Fruit fly (Drosophila melanogaster) whole organism, embryonic: ENCODE data around the gene soti.

Experiments used
- ATbp ChIP-seq: fragments of 200-800 bp; sonication (Bioruptor generic); optimal IDR thresholded peaks from 2 replicates; lab custom pipeline; 2017; ENCODE audit warnings: missing biosample characterization, mild to moderate bottlenecking, missing genetic modification characterization, missing genetic modification reagents
- Bdp1 ChIP-seq: fragments of 200-800 bp; sonication (Bioruptor generic); optimal IDR thresholded peaks from 3 replicates; lab custom pipeline; 2016; ENCODE audit warnings: missing biosample characterization, missing genetic modification characterization
- CG10431 ChIP-seq: fragments of 200-800 bp; sonication (Bioruptor generic); optimal IDR thresholded peaks from 3 replicates; lab custom pipeline; 2018; ENCODE audit warnings: missing biosample characterization, mild to moderate bottlenecking, missing genetic modification characterization
- CG10979 ChIP-seq: fragments of 200-800 bp; sonication (Bioruptor generic); optimal IDR thresholded peaks from 2 replicates; lab custom pipeline; 2018; ENCODE audit warnings: missing biosample characterization, mild to moderate bottlenecking, missing genetic modification characterization, moderate library complexity
- CG11247 ChIP-seq: fragments of 200-800 bp; sonication (Bioruptor generic); IDR thresholded peaks from 2 replicates; pipeline ENCODE4 v1.3.6; 2022; ENCODE audit warnings: missing biosample characterization, missing genetic modification characterization
- CG12236 ChIP-seq: fragments of 200-800 bp; sonication (Bioruptor generic); optimal IDR thresholded peaks from 2 replicates; lab custom pipeline; 2016; ENCODE audit warnings: missing biosample characterization, missing genetic modification characterization
- CG13296 ChIP-seq: fragments of 200-800 bp; sonication (Bioruptor generic); optimal IDR thresholded peaks from 3 replicates; lab custom pipeline; 2018; ENCODE audit warnings: missing biosample characterization, mild to moderate bottlenecking, missing genetic modification characterization
- CG13424 ChIP-seq: fragments of 200-800 bp; sonication (Bioruptor generic); optimal IDR thresholded peaks from 2 replicates; lab custom pipeline; 2019; ENCODE audit warnings: missing biosample characterization, mild to moderate bottlenecking, missing genetic modification characterization, moderate library complexity
- CG14710 ChIP-seq: fragments of 200-800 bp; sonication (Bioruptor generic); optimal IDR thresholded peaks from 3 replicates; lab custom pipeline; 2019; ENCODE audit warnings: missing biosample characterization, mild to moderate bottlenecking, missing genetic modification characterization, moderate library complexity
- CG15073 ChIP-seq: fragments of 200-800 bp; sonication (Bioruptor generic); optimal IDR thresholded peaks from 2 replicates; lab custom pipeline; 2016; ENCODE audit warnings: missing biosample characterization, missing genetic modification characterization
- CG18476 ChIP-seq: fragments of 200-800 bp; sonication (Bioruptor generic); optimal IDR thresholded peaks from 2 replicates; lab custom pipeline; 2016; ENCODE audit warnings: missing biosample characterization, mild to moderate bottlenecking, missing genetic modification characterization
- CG2120 ChIP-seq: fragments of 200-800 bp; sonication (Bioruptor generic); optimal IDR thresholded peaks from 3 replicates; lab custom pipeline; 2016; ENCODE audit warnings: missing biosample characterization, missing genetic modification characterization
- CG30431 ChIP-seq: fragments of 200-800 bp; sonication (Bioruptor generic); optimal IDR thresholded peaks from 2 replicates; lab custom pipeline; 2017; ENCODE audit warnings: missing biosample characterization, missing genetic modification characterization
- CG32772 ChIP-seq: fragments of 200-800 bp; sonication (Bioruptor generic); IDR thresholded peaks from 2 replicates; pipeline ENCODE4 v1.3.6; 2022; ENCODE audit warnings: missing biosample characterization, missing genetic modification characterization
- CG34376 ChIP-seq: fragments of 200-800 bp; sonication (Bioruptor generic); optimal IDR thresholded peaks from 2 replicates; lab custom pipeline; 2018; ENCODE audit warnings: missing biosample characterization, mild to moderate bottlenecking, missing genetic modification characterization
- CG5180 ChIP-seq: fragments of 200-800 bp; sonication (Bioruptor generic); optimal IDR thresholded peaks from 3 replicates; lab custom pipeline; 2017; ENCODE audit warnings: missing biosample characterization, missing genetic modification characterization, mild to moderate bottlenecking, moderate library complexity, missing genetic modification reagents
- CG5245 ChIP-seq: fragments of 200-800 bp; sonication (Bioruptor generic); optimal IDR thresholded peaks from 3 replicates; lab custom pipeline; 2016; ENCODE audit warnings: missing biosample characterization, missing genetic modification characterization
- CG6254 ChIP-seq: fragments of 200-800 bp; sonication (Bioruptor generic); optimal IDR thresholded peaks from 3 replicates; lab custom pipeline; 2017; ENCODE audit warnings: mild to moderate bottlenecking, missing biosample characterization, missing genetic modification reagents, missing genetic modification characterization
- CG6272 ChIP-seq: fragments of 200-800 bp; sonication (Bioruptor generic); IDR thresholded peaks from 2 replicates; pipeline ENCODE4 v1.3.6; 2022; ENCODE audit warnings: missing biosample characterization, missing genetic modification characterization
- CG6854 ChIP-seq: fragments of 200-800 bp; sonication (Bioruptor generic); optimal IDR thresholded peaks from 3 replicates; lab custom pipeline; 2017; ENCODE audit warnings: missing biosample characterization, mild to moderate bottlenecking, missing genetic modification characterization
- CG7357 ChIP-seq: fragments of 200-800 bp; sonication (Bioruptor generic); IDR thresholded peaks from 3 replicates; pipeline ENCODE4 v1.3.6; 2022; ENCODE audit warnings: missing biosample characterization, missing genetic modification characterization
- CG7987 ChIP-seq: fragments of 200-800 bp; sonication (Bioruptor generic); optimal IDR thresholded peaks from 2 replicates; lab custom pipeline; 2018; ENCODE audit warnings: missing biosample characterization, mild to moderate bottlenecking, missing genetic modification characterization, moderate library complexity
- Camta ChIP-seq: fragments of 200-800 bp; sonication (Bioruptor generic); optimal IDR thresholded peaks from 2 replicates; lab custom pipeline; 2016; ENCODE audit warnings: missing biosample characterization, missing genetic modification characterization
- D19A ChIP-seq: fragments of 200-800 bp; optimal IDR thresholded peaks from 3 replicates; lab custom pipeline; 2019; ENCODE audit warnings: missing biosample characterization, mild to moderate bottlenecking, missing genetic modification characterization, moderate library complexity
- Dfd ChIP-seq, 2 experiments: fragments of >200 bp; optimal IDR thresholded peaks; 2 replicates each; lab custom pipeline; 2017; ENCODE audit warnings: missing biosample characterization in 2 of 2, missing genetic modification characterization in 2 of 2
- Ets65A ChIP-seq: fragments of 200-800 bp; sonication (Bioruptor generic); peaks from one replicate; lab custom pipeline; 2016; ENCODE audit warnings: missing biosample characterization, missing genetic modification characterization
- GATAe ChIP-seq: fragments of 200-800 bp; sonication (Bioruptor generic); conservative IDR thresholded peaks from 2 replicates; pipeline ENCODE4 v1.3.6; 2022; ENCODE audit warnings: missing biosample characterization, missing genetic modification characterization
- Hr3 ChIP-seq: fragments of 200-800 bp; sonication (Bioruptor generic); optimal IDR thresholded peaks from 3 replicates; lab custom pipeline; 2016; ENCODE audit warnings: missing biosample characterization, missing genetic modification characterization
- Lim3 ChIP-seq: fragments of 200-800 bp; sonication (Bioruptor generic); IDR thresholded peaks from 2 replicates; pipeline ENCODE4 v1.3.6; 2022; ENCODE audit warnings: missing biosample characterization, missing genetic modification characterization
- Poxn ChIP-seq: fragments of 200-800 bp; sonication (Bioruptor generic); IDR thresholded peaks from 2 replicates; pipeline ENCODE4 v1.3.6; 2022; ENCODE audit warnings: missing biosample characterization, missing genetic modification characterization
- Sin3A ChIP-seq: fragments of >200 bp; optimal IDR thresholded peaks from 2 replicates; lab custom pipeline; 2018
- Sry-β ChIP-seq: fragments of 200-800 bp; sonication (Bioruptor generic); optimal IDR thresholded peaks from 2 replicates; lab custom pipeline; 2018; ENCODE audit warnings: missing biosample characterization, mild to moderate bottlenecking, missing genetic modification characterization, moderate library complexity
- Usf ChIP-seq: fragments of 200-800 bp; sonication (Bioruptor generic); optimal IDR thresholded peaks from 2 replicates; lab custom pipeline; 2017; ENCODE audit warnings: missing genotype, missing biosample characterization, missing genetic modification characterization
- bcd ChIP-seq: fragments of 200-800 bp; sonication (Bioruptor generic); optimal IDR thresholded peaks from 2 replicates; lab custom pipeline; 2017; ENCODE audit warnings: missing biosample characterization, mild to moderate bottlenecking, missing genetic modification characterization
- bsh ChIP-seq, 2 experiments: fragments of 200-800 bp; sonication (Bioruptor generic); optimal IDR thresholded peaks; 2 replicates each; lab custom pipeline; 2017 to 2018; ENCODE audit warnings: mild to moderate bottlenecking in 2 of 2, missing biosample characterization in 2 of 2, missing genetic modification characterization in 2 of 2, moderate library complexity in 1 of 2
- chn ChIP-seq: fragments of 200-800 bp; sonication (Bioruptor generic); optimal IDR thresholded peaks from 2 replicates; lab custom pipeline; 2016; ENCODE audit warnings: missing biosample characterization, missing genetic modification characterization
- dm ChIP-seq: fragments of 200-800 bp; sonication (Bioruptor generic); optimal IDR thresholded peaks from 3 replicates; lab custom pipeline; 2016; ENCODE audit warnings: missing biosample characterization, missing genetic modification characterization
- dmrt11E ChIP-seq: fragments of 200-800 bp; sonication (Bioruptor generic); optimal IDR thresholded peaks from 3 replicates; lab custom pipeline; 2018; ENCODE audit warnings: missing biosample characterization, mild to moderate bottlenecking, missing genetic modification characterization, moderate library complexity
- gcm ChIP-seq: fragments of 200-800 bp; sonication (Bioruptor generic); optimal IDR thresholded peaks from 2 replicates; lab custom pipeline; 2019; ENCODE audit warnings: missing biosample characterization, mild to moderate bottlenecking, missing genetic modification characterization, moderate library complexity
- gsb ChIP-seq: fragments of 200-800 bp; sonication (Bioruptor generic); IDR thresholded peaks from 2 replicates; pipeline ENCODE4 v1.3.6; 2022; ENCODE audit warnings: missing biosample characterization, missing genetic modification characterization
- hbn ChIP-seq: fragments of 200-800 bp; sonication (Bioruptor generic); IDR thresholded peaks from 2 replicates; pipeline ENCODE4 v1.3.6; 2022; ENCODE audit warnings: missing biosample characterization, missing genetic modification characterization; ENCODE audit not compliant: partially characterized antibody
- jing ChIP-seq: fragments of 200-800 bp; sonication (Bioruptor generic); optimal IDR thresholded peaks from 2 replicates; lab custom pipeline; 2018; ENCODE audit warnings: missing biosample characterization, mild to moderate bottlenecking, missing genetic modification characterization
- onecut ChIP-seq: fragments of 200-800 bp; sonication (Bioruptor generic); IDR thresholded peaks from 2 replicates; pipeline ENCODE4 v1.3.6; 2022; ENCODE audit warnings: missing biosample characterization, missing genetic modification characterization
- pho ChIP-seq: fragments of 200-800 bp; sonication (Bioruptor generic); optimal IDR thresholded peaks from 2 replicates; lab custom pipeline; 2016; ENCODE audit warnings: missing biosample characterization, missing genetic modification characterization
- pzg ChIP-seq: fragments of 200-800 bp; sonication (Bioruptor generic); optimal IDR thresholded peaks from 3 replicates; lab custom pipeline; 2018; ENCODE audit warnings: missing biosample characterization, mild to moderate bottlenecking, missing genetic modification characterization, moderate library complexity
- salm ChIP-seq: fragments of 200-800 bp; sonication (Bioruptor generic); optimal IDR thresholded peaks from 2 replicates; lab custom pipeline; 2018; ENCODE audit warnings: missing biosample characterization, mild to moderate bottlenecking, missing genetic modification characterization
- sens-2 ChIP-seq: fragments of 200-800 bp; sonication (Bioruptor generic); IDR thresholded peaks from 2 replicates; pipeline ENCODE4 v1.3.6; 2022; ENCODE audit warnings: missing biosample characterization, missing genetic modification characterization
- slp2 ChIP-seq: fragments of 200-800 bp; sonication (Bioruptor generic); optimal IDR thresholded peaks from 2 replicates; lab custom pipeline; 2016; ENCODE audit warnings: missing biosample characterization, missing genetic modification characterization
- sr ChIP-seq: fragments of 200-800 bp; sonication (Bioruptor generic); IDR thresholded peaks from 3 replicates; pipeline ENCODE4 v1.3.6; 2022; ENCODE audit warnings: missing biosample characterization, missing genetic modification characterization
- ttk ChIP-seq: fragments of 200-800 bp; sonication (Bioruptor generic); IDR thresholded peaks from 2 replicates; pipeline ENCODE4 v2.1.2; 2022; ENCODE audit warnings: missing biosample characterization, missing genetic modification characterization
- zfh1 ChIP-seq: fragments of 200-800 bp; sonication (Bioruptor generic); IDR thresholded peaks from 3 replicates; pipeline ENCODE4 v1.3.6; 2022; ENCODE audit warnings: missing biosample characterization, missing genetic modification characterization

The soti gene

dm6 chr3R:14386088-14386822 is 4.8 kb upstream of the soti start (continued):
- no peak for TF ChIP-seq sens-2 (GFP tag; lab: Robert Waterston, UW)
- TF ChIP-seq CG13296 (GFP tag; lab: Kevin White, UChicago): no peak
- TF ChIP-seq Lim3 (GFP tag; lab: Robert Waterston, UW): no peak
- TF ChIP-seq ATbp: peak; percentile 48
- no peak for TF ChIP-seq CG12236
- TF ChIP-seq zfh1: no peak
- TF ChIP-seq salm (tag; lab: Kevin White, UChicago): no peak
- peak; percentile 32 for TF ChIP-seq CG6254 (GFP tag; lab: Kevin White, UChicago)
- no peak for TF ChIP-seq hbn (GFP tag; lab: Robert Waterston, UW)
- TF ChIP-seq GATAe: no peak
- no peak for TF ChIP-seq dm (GFP tag; lab: Kevin White, UChicago)
- peak; percentile 25 for TF ChIP-seq D19A (tag; lab: Kevin White, UChicago)
- no peak for TF ChIP-seq CG32772 (GFP tag; lab: Robert Waterston, UW)
- TF ChIP-seq chn (GFP tag; lab: Kevin White, UChicago): no peak
- no peak for TF ChIP-seq Sry-β (GFP tag; lab: Kevin White, UChicago)
- no peak for TF ChIP-seq CG34376 (GFP tag; lab: Kevin White, UChicago)
- peak; percentile 77 for TF ChIP-seq dmrt11E (tag; lab: Kevin White, UChicago)
- no peak for TF ChIP-seq Camta (GFP tag; lab: Kevin White, UChicago)
- peak; percentile 76 for TF ChIP-seq CG10979 (tag; lab: Kevin White, UChicago)
- no peak for TF ChIP-seq CG6272 (GFP tag; lab: Robert Waterston, UW)
- no peak for TF ChIP-seq jing (GFP tag; lab: Kevin White, UChicago)
- no peak for TF ChIP-seq pzg (GFP tag; lab: Kevin White, UChicago)
- no peak for TF ChIP-seq Usf (GFP tag; lab: Kevin White, UChicago)
- TF ChIP-seq Bdp1 (GFP tag; lab: Kevin White, UChicago): no peak
- no peak for TF ChIP-seq CG6854 (GFP tag; lab: Kevin White, UChicago)
- no peak for TF ChIP-seq onecut
- no peak for TF ChIP-seq CG11247 (GFP tag; lab: Robert Waterston, UW)
- peak in 1 of 2 experiments; percentile 76 for TF ChIP-seq bsh (GFP tag; optimal IDR thresholded peaks at IDR 0.05; lab: Kevin White, UChicago)
- TF ChIP-seq Sin3A (lab: Kevin White, UChicago): no peak
- no peak for TF ChIP-seq CG5245 (GFP tag; lab: Kevin White, UChicago)
- TF ChIP-seq Poxn: no peak
- TF ChIP-seq Ets65A: peak; percentile 48
- TF ChIP-seq CG15073: no peak
- TF ChIP-seq gcm (GFP tag; lab: Kevin White, UChicago): peak; percentile 48
- TF ChIP-seq CG5180 (GFP tag; lab: Kevin White, UChicago): no peak
- no peak for TF ChIP-seq Dfd (GFP tag; optimal IDR thresholded peaks at IDR 0.05; lab: Kevin White, UChicago)
- TF ChIP-seq CG14710: peak; percentile 59
- TF ChIP-seq CG10431 (GFP tag; lab: Kevin White, UChicago): no peak
- no peak for TF ChIP-seq CG7987 (GFP tag; lab: Kevin White, UChicago)
- TF ChIP-seq bcd (GFP tag; lab: Kevin White, UChicago): no peak
- TF ChIP-seq CG13424 (tag; lab: Kevin White, UChicago): peak; percentile 26
- TF ChIP-seq pho (GFP tag; lab: Kevin White, UChicago): no peak
- TF ChIP-seq CG7357: no peak
- TF ChIP-seq CG30431 (GFP tag; lab: Kevin White, UChicago): peak; percentile 14
- no peak for TF ChIP-seq gsb (GFP tag; lab: Robert Waterston, UW)
- TF ChIP-seq sr (GFP tag; lab: Robert Waterston, UW): no peak
- TF ChIP-seq CG18476 (GFP tag; lab: Kevin White, UChicago): no peak
- peak; percentile 28 for TF ChIP-seq Hr3 (GFP tag; lab: Kevin White, UChicago)
- no peak for TF ChIP-seq ttk
- TF ChIP-seq slp2: no peak
- TF ChIP-seq CG2120: no peak
